Worm (Caenorhabditis elegans): ENCODE measurements around the gene nep-17.

DNA sequence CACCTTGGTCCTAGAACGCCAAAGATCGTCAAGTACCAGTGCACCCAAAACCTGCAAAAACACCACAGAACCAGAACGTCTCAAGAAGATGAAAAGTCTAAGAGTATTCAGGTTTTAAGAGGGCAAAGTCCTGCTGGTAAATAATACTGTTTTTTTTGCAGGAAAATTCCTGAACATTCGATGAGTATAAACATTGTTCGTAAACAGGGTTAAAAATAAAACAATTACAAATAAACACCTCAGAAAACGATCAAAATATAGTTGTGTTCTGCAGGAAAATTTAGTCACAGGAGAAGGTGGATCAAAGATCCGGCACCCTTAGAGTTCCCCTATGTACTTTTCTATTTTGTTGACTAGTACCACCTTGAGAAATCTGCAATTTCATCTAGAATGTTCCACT is 37.0 kb upstream of the nep-17 start:
- TF ChIP-seq dve-1 (tag; optimal IDR thresholded peaks at IDR 0.05) (no peak), ama-1 (optimal IDR thresholded peaks at IDR 0.05) (no peak), unc-42 (tag; optimal IDR thresholded peaks at IDR 0.05) (no peak), fkh-10 (GFP tag; optimal IDR thresholded peaks at IDR 0.05) (no peak), sox-4 (tag; optimal IDR thresholded peaks at IDR 0.05) (no peak), hlh-13 (GFP tag; optimal IDR thresholded peaks at IDR 0.05) (no peak), ceh-9 (tag; optimal IDR thresholded peaks at IDR 0.05) (no peak), ceh-14 (tag; optimal IDR thresholded peaks at IDR 0.05) (no peak), syd-9 (tag; optimal IDR thresholded peaks at IDR 0.05) (no peak)
